Worm (Caenorhabditis elegans) whole organism, L2 larva: ENCODE measurements around the gene H12D21.6.

Source experiments
- aly-2 ChIP-seq: fragments of 150-350 bp; optimal IDR thresholded peaks from 2 replicates; lab custom pipeline; 2014; ENCODE audit warnings: missing biosample characterization, missing genetic modification characterization
- ceh-16 ChIP-seq: fragments of 150-350 bp; optimal IDR thresholded peaks from 2 replicates; lab custom pipeline; 2014; ENCODE audit warnings: missing biosample characterization, missing genetic modification characterization
- lsy-2 ChIP-seq, 2 experiments: fragments of 150-350 bp in 1 of 2; sonication (generic microtip) in 1 of 2; optimal IDR thresholded peaks; 2 replicates each; lab custom pipeline; 2014 to 2017; ENCODE audit warnings: missing biosample characterization in 2 of 2, missing genetic modification characterization in 2 of 2
- mdl-1 ChIP-seq, 2 experiments: fragments of 150-350 bp in 1 of 2; sonication (generic microtip) in 1 of 2; optimal IDR thresholded peaks; 2 replicates each; lab custom pipeline; 2017; ENCODE audit warnings: missing biosample characterization in 2 of 2, missing genetic modification characterization in 2 of 2
- nhr-10 ChIP-seq: sonication (generic microtip); optimal IDR thresholded peaks from 2 replicates; lab custom pipeline; 2017; ENCODE audit warnings: missing biosample characterization, missing genetic modification characterization
- peb-1 ChIP-seq: fragments of 150-350 bp; optimal IDR thresholded peaks from 2 replicates; lab custom pipeline; 2014; ENCODE audit warnings: missing biosample characterization, missing genetic modification characterization
- snpc-4 ChIP-seq: fragments of 150-350 bp; optimal IDR thresholded peaks from 2 replicates; lab custom pipeline; 2014; ENCODE audit warnings: missing biosample characterization, missing genetic modification characterization
- unc-62 ChIP-seq: fragments of 150-350 bp; optimal IDR thresholded peaks from 2 replicates; lab custom pipeline; 2014; ENCODE audit warnings: missing biosample characterization, missing genetic modification reagents, missing genetic modification characterization

DNA sequence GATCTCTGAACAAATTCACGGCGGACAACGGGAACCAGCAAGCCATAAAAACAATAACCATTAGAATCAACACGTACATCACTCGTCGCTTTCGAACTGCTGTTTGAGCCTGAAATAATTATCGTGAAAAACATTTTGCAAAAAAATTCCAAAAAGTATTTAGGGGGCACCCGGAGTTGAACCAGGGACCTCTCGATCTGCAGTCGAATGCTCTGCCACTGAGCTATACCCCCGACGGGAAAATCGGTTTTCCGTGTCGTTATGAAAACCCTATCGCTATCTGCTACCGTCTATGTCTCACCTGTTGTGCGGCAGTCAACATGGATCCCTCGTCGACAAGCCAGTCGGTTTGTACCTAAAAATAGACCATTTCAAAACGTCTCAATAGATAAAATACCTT, 42.0 kb downstream of the H12D21.6 start:
- no peak for TF ChIP-seq nhr-10 (tag; lab: Kevin White, UChicago)
- TF ChIP-seq unc-62 = no peak
- TF ChIP-seq aly-2 (tag; lab: Kevin White, UChicago) = no peak
- no peak for TF ChIP-seq ceh-16 (tag; lab: Kevin White, UChicago)
- no peak for TF ChIP-seq mdl-1 (tag; optimal IDR thresholded peaks at IDR 0.05; lab: Kevin White, UChicago)
- TF ChIP-seq peb-1 (tag; lab: Kevin White, UChicago) = no peak
- TF ChIP-seq lsy-2 (tag; optimal IDR thresholded peaks at IDR 0.05; lab: Kevin White, UChicago) = no peak
- peak; percentile 58 for TF ChIP-seq snpc-4
